Fruit fly (Drosophila melanogaster): ENCODE measurements around the gene Bre1.
A peak's percentile ranks its signal among the peaks of the same experiment; 100 is the strongest.

Gene Bre1

dm6 chr3L:5749616-5750336, 44.2 kb downstream of the Bre1 start (continued):
- peak; percentile 85 for TF ChIP-seq Lhr (GFP tag; optimal IDR thresholded peaks at IDR 0.05)
- TF ChIP-seq CG4404 (GFP tag; IDR thresholded peaks at IDR 0.05) = no peak
- TF ChIP-seq Nf-YC (tag; optimal IDR thresholded peaks at IDR 0.05) = peak; percentile 29
- no peak for TF ChIP-seq CG18619 (GFP tag; optimal IDR thresholded peaks at IDR 0.05)
- peak; percentile 59; the same call in 1 of the 2 replicates for TF ChIP-seq bbx (GFP tag; IDR thresholded peaks at IDR 0.05; ENCODE audit: partially characterized antibody)
- TF ChIP-seq CG2116 (GFP tag; optimal IDR thresholded peaks at IDR 0.05) = peak; percentile 60
- TF ChIP-seq stwl (tag; optimal IDR thresholded peaks at IDR 0.05) = peak; percentile 93

Measured in whole organism, embryonic.